Fruit fly (Drosophila melanogaster) whole organism, larva: ENCODE measurements around the gene Osi19.

ENCODE experiments used
- noc ChIP-seq: fragments of 200-800 bp; sonication (Bioruptor generic); optimal IDR thresholded peaks from 3 replicates; lab custom pipeline; 2019; ENCODE audit warnings: missing biosample characterization, mild to moderate bottlenecking, missing genetic modification characterization, moderate library complexity

Osi19 gene

dm6 chr3R:6334906-6335433 is at the start of gene Osi19:
Gene Osi19 (plus strand): TSS chr3R:6335362.
- no peak for TF ChIP-seq noc (tag; lab: Kevin White, UChicago)

dm6 chr3R:6287433-6287832 is 47.7 kb upstream of the Osi19 start, which contains the start of gene CG15594:
Gene CG15594 (plus strand): TSS chr3R:6287733.
- TF ChIP-seq noc (tag; lab: Kevin White, UChicago) = no peak

dm6 chr3R:6290289-6290688 is 44.9 kb upstream of the Osi19 start:
- TF ChIP-seq noc (tag; lab: Kevin White, UChicago) = no peak

DNA sequence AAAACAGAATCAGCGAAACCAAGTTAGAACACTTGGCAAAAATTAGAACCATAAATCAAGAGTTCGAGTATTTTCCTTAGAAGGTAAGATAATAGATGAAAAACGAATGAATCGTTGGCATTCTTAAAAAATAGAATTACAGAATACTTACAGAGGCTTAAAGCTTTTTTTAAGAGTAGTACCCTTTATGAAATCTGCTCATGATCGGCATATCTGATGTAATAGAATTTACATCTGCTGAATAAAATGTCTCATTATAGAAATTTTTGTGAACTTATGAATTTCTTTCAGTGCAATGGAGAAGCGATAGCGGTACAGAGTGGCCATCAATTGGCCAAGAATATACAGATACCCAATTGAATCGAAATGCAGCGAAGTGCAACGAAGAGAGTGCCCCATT is 43.7 kb upstream of the Osi19 start, which contains the start of gene Osi13:
TSS of gene Osi13 (plus strand) at position 301 of the 400 bp plus-strand sequence.
- TF ChIP-seq noc (tag; lab: Kevin White, UChicago) = no peak

DNA sequence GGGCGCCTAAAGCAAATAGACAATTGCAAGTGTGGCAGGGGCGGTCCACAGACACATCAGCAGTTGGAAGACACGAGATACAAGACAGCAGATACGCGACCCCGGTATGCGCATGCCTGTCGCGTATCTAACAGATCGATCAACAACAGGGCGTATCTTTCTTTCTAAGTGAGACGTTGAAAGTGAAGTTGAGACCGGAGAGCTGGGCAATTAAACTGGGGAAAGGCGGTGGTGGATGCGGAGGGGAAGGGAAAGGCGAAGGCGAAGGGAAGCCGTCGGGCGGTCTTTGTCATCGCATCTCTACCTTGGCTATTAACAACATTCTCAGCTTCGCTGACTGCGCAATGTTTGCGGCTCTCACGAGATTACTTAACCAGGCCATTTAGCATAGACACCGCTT is 41.1 kb upstream of the Osi19 start:
- TF ChIP-seq noc (tag; lab: Kevin White, UChicago) = no peak

DNA sequence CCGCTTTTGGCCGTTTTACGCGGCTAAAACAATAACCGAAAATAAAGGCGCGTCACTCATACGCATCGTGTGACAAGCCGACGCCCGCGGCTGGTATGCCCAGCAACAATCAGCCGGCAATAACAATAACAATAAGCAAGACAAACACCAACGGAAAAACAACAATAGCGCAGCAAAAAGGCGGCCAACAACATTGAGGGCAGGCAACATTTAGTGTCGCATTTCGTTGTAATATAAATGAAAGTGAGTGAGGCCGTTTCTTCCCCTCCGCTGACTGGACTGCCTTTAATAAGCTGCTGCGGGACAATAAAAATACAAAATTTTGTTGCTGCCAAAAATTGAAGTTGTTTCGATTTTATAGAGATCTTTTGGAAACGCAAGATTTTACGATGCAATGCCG is 38.0 kb upstream of the Osi19 start:
- TF ChIP-seq noc (tag; lab: Kevin White, UChicago) = no peak

DNA sequence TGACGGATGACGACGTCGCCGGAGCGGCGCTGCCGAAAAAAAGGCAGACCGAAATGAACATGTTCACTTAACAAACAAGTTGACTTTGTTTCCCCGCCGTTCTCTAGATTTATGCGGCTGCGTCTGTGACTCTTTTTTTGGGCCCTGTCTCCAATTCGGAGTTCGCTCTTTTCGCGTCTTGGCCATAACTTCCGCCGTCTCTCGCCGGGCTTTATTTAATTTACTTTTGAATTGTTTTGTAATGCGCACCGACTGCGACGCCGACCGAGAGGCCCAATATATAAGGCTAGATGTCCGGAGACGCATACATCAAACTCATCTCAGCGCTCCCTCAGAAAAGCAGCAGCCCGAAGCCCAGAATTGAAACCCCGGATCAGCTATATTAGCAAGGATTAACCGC is 36.3 kb upstream of the Osi19 start, which contains the start of gene Osi14:
TSS of gene Osi14 (plus strand) at position 301 of the 400 bp plus-strand sequence.
- TF ChIP-seq noc (tag; lab: Kevin White, UChicago) = no peak

- no peak for TF ChIP-seq noc (tag; lab: Kevin White, UChicago)
Observed at dm6 chr3R:6301257-6301839, 33.8 kb upstream of the Osi19 start, which contains the start of gene Osi15. Gene Osi15 (plus strand): TSS chr3R:6301804.

DNA sequence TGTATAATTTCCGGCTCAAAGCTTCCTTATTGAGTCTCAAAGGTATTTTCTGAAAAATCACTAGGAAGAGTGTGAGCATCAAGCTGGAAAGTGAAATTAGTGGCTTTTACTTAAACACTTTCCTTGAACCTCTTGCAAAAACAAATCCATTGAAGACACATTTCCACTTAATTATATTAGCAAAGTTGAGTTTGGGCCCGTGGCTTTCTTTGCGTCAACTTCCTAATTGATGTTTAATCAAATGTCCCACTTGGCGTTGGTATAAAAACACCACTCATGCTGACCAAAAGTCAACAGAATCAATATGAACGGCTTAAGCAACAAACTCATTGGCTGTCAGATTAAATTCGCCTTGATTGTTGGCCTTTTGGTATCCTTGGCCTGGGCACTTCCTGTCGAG is 31.4 kb upstream of the Osi19 start, which contains the start of gene CG46396:
TSS of gene CG46396 (plus strand) at position 301 of the 400 bp plus-strand sequence.
- TF ChIP-seq noc (tag; lab: Kevin White, UChicago) = no peak

dm6 chr3R:6304947-6305346 is 30.2 kb upstream of the Osi19 start, which contains the start of gene Osi16:
Gene Osi16 (plus strand): TSS chr3R:6305247.
- no peak for TF ChIP-seq noc (tag; lab: Kevin White, UChicago)

DNA sequence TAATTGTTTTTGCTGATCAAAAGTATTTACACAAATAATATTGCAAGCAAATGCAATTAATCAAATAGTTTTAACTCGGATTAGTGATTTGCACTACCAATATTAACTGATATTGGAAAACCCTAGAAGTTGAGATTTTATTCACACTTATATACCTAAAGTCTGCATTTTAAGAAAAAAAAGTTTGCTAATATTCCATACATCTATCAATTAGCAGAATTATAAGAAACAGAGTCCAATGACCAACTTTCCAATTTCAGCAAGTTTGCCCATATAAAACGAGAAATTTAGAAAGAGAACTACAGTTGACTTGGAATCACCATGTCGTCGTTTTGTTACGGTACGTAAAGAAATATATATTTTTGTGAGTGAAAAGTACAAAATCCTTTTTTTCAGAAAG is 28.6 kb upstream of the Osi19 start, which contains the start of gene CG46026:
TSS of gene CG46026 (plus strand) at position 301 of the 400 bp plus-strand sequence.
- no peak for TF ChIP-seq noc (tag; lab: Kevin White, UChicago)

DNA sequence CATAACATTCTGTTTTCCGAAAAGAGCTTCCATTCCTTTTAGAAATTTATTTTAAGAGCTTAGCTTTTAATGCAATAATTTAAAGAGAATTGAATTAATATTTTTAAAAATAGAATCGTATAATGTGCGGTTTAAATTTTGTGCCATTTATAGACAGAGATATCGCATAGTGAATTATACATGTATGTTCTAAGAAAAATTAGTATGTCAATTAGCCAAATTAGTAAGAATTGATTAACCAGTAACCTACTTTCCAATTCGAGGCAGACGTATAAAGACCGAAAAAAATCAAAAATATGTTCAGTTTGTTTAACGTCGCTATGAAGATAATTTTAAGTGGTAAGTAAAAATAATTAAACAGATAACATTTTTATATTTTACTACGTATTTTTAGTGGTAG is 25.5 kb upstream of the Osi19 start, which contains the start of gene CG31560:
TSS of gene CG31560 (plus strand) at position 301 of the 400 bp plus-strand sequence.
- TF ChIP-seq noc (tag; lab: Kevin White, UChicago) = no peak

DNA sequence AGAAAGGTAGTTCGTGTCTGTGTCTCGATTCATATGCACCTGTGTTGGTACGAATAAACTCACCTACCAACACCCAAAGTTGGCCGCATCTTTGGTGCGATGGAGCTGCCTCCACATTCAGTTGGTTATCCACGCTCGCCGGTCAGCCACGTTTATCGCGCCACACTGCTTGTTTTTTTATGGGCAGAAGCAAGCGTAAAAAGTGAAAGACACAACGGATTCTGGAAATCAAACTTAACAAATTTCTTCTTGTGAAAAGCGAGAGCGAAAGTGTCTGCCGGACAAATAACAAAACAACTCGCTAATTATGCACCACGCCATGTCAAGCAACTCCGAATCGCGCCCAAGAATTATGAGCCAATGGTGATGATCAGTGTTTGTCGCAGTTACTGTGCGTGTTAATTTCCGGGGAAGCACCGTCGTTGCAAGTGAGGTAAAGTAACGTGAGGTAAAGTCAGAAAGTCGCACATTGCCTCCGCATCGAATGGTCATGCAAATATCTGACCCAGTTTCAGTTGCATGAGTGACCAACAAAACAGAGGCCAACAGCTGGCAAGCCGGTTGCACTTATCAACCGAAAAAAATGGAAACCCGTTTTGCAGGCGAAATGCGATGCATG is 23.4 kb upstream of the Osi19 start, which contains the start of gene Osi17:
TSS of gene Osi17 (plus strand) at position 132 of the 619 bp plus-strand sequence.
- no peak for TF ChIP-seq noc (tag; lab: Kevin White, UChicago)

DNA sequence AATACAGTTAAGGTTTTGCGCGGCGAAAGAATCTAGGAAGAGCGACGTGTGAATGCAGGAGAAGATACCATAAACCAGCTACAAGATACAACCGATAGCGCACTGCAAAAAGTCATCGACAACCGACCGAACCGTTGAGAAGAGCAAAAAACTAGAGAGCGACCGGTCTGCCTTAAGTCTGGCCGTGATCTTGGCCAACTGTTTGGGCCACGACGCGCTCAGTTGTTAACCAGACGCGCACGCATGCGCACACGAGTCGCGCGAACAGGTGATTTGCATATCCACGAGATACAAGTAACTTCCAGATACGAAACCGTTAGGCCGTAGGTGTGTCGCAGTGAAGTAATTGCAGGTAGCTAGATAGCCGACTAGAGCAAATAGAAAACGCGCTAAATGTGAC is 20.1 kb upstream of the Osi19 start:
- no peak for TF ChIP-seq noc (tag; lab: Kevin White, UChicago)

dm6 chr3R:6329774-6330298 is 5.3 kb upstream of the Osi19 start, which contains the start of gene Osi18:
Gene Osi18 (plus strand): TSS chr3R:6330248.
- TF ChIP-seq noc (tag; lab: Kevin White, UChicago) = no peak

- TF ChIP-seq noc (tag; lab: Kevin White, UChicago) = no peak
Observed at dm6 chr3R:6337397-6337796, 2.2 kb downstream of the Osi19 start.
